Worm (Caenorhabditis elegans): ENCODE results near the gene ZC239.15.

ce11 chrII:3220723-3221122, 3.8 kb downstream of the ZC239.15 start, which contains the start of gene ZC239.22:
- TF ChIP-seq zag-1 (tag; optimal IDR thresholded peaks at IDR 0.05), result no peak
- no peak for TF ChIP-seq mdl-1 (tag; optimal IDR thresholded peaks at IDR 0.05)
- TF ChIP-seq lsy-2 (tag; optimal IDR thresholded peaks at IDR 0.05), result no peak
- TF ChIP-seq fkh-10 (GFP tag; optimal IDR thresholded peaks at IDR 0.05), result no peak

Data from whole organism, L4 larva.